Fruit fly (Drosophila melanogaster): Measurements from ENCODE around the gene CG3744.

Gene CG3744

DNA sequence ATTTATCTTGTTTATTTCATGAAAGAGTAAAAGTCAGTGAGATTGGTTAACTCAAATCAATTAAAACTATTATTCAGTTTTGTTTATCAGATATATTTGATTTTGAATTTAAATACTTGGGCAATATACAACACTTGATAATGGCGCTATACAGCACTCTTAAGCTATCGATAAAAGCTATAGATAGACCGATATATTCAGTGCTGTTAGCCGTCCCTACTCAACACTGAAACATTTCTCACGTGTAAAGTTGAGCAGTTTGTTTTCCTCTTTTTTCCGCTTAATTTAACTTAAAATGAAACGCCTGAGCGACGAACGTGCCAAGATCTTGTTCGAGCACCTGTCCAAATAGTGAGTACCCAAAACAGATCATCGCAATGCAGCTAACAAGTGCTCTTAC, 26.0 kb downstream of the CG3744 start, which contains the start of gene CG7006 (continued):
- peak in 1 of 2 experiments; percentile 13 for TF ChIP-seq insv (GFP tag; optimal IDR thresholded peaks at IDR 0.05)
- peak; percentile 87 for TF ChIP-seq Opbp (GFP tag; IDR thresholded peaks at IDR 0.05; ENCODE audit: partially characterized antibody)
- peak; percentile 90 for TF ChIP-seq B-H2 (GFP tag; optimal IDR thresholded peaks at IDR 0.05)
- peak; percentile 1 for TF ChIP-seq CG31388 (GFP tag; optimal IDR thresholded peaks at IDR 0.05)
- TF ChIP-seq sna (GFP tag; IDR thresholded peaks at IDR 0.05; ENCODE audit: partially characterized antibody) = peak; percentile 58; the same call in 1 of the 2 replicates
- TF ChIP-seq MTF-1 (GFP tag; optimal IDR thresholded peaks at IDR 0.05; ENCODE audit: borderline replicate concordance) = no peak
- no peak for TF ChIP-seq dimm (GFP tag; IDR thresholded peaks at IDR 0.05)
- no peak for TF ChIP-seq croc (GFP tag; conservative IDR thresholded peaks at IDR 0.05)
- no peak for TF ChIP-seq Fer1 (GFP tag; optimal IDR thresholded peaks at IDR 0.05)
- TF ChIP-seq CG15011 (GFP tag; optimal IDR thresholded peaks at IDR 0.05) = peak; percentile 30
- TF ChIP-seq Fer2 (tag; optimal IDR thresholded peaks at IDR 0.05) = peak; percentile 48
- TF ChIP-seq cato (GFP tag; optimal IDR thresholded peaks at IDR 0.05; ENCODE audit: borderline replicate concordance) = peak; percentile 43
- TF ChIP-seq CG2199 (GFP tag; IDR thresholded peaks at IDR 0.05) = no peak
- TF ChIP-seq Ravus (GFP tag; IDR thresholded peaks at IDR 0.05) = no peak
- TF ChIP-seq CG32772 (GFP tag; IDR thresholded peaks at IDR 0.05) = peak; percentile 50; the same call in 1 of the 2 replicates
- TF ChIP-seq CG5953 (GFP tag; IDR thresholded peaks at IDR 0.05) = no peak
- no peak for TF ChIP-seq Poxn (GFP tag; IDR thresholded peaks at IDR 0.05)
- TF ChIP-seq Dref (GFP tag; IDR thresholded peaks at IDR 0.05) = peak; percentile 91
- TF ChIP-seq al (GFP tag; IDR thresholded peaks at IDR 0.05) = peak; percentile 63
- TF ChIP-seq Mes4 (GFP tag; optimal IDR thresholded peaks at IDR 0.05) = peak; percentile 35
- TF ChIP-seq NC2β (GFP tag; optimal IDR thresholded peaks at IDR 0.05) = peak; percentile 80
- no peak for TF ChIP-seq CG13775 (GFP tag; optimal IDR thresholded peaks at IDR 0.05)
- TF ChIP-seq CG4617 (GFP tag; optimal IDR thresholded peaks at IDR 0.05; ENCODE audit: borderline replicate concordance) = peak; percentile 79
- TF ChIP-seq CG18011 (GFP tag; optimal IDR thresholded peaks at IDR 0.05) = no peak
- TF ChIP-seq CG7357 (GFP tag; IDR thresholded peaks at IDR 0.05) = no peak
- TF ChIP-seq klu (GFP tag; IDR thresholded peaks at IDR 0.05) = peak; percentile 62; the same call in 1 of the 2 replicates
- TF ChIP-seq salm (tag; optimal IDR thresholded peaks at IDR 0.05) = no peak
- no peak for TF ChIP-seq Nf-YC (tag; optimal IDR thresholded peaks at IDR 0.05)
- no peak; the same call in 1 of the 2 replicates for TF ChIP-seq gsb (GFP tag; IDR thresholded peaks at IDR 0.05)
- peak; percentile 84 for TF ChIP-seq maf-S (GFP tag; optimal IDR thresholded peaks at IDR 0.05)
- peak; percentile 100 for TF ChIP-seq CG10267 (tag; optimal IDR thresholded peaks at IDR 0.05)
- peak; percentile 75 for TF ChIP-seq ato (GFP tag; IDR thresholded peaks at IDR 0.05; ENCODE audit: partially characterized antibody)
- no peak for TF ChIP-seq D19B (GFP tag; optimal IDR thresholded peaks at IDR 0.05)
- no peak for TF ChIP-seq prd (optimal IDR thresholded peaks at IDR 0.05)
- TF ChIP-seq prd (GFP tag; IDR thresholded peaks at IDR 0.05) = peak; percentile 56; the same call in 2 of the 3 replicates
- TF ChIP-seq scrt (GFP tag; optimal IDR thresholded peaks at IDR 0.05) = no peak
- TF ChIP-seq CHES-1-like (GFP tag; optimal IDR thresholded peaks at IDR 0.05) = peak; percentile 75
- peak; percentile 71 for TF ChIP-seq ranshi (GFP tag; IDR thresholded peaks at IDR 0.05)
- no peak for TF ChIP-seq cas (GFP tag; IDR thresholded peaks at IDR 0.05)
- peak; percentile 55; the same call in 2 of the 3 replicates for TF ChIP-seq vnd (GFP tag; IDR thresholded peaks at IDR 0.05; ENCODE audit: partially characterized antibody)
- 0 out of 2 replicates have a peak, but pooled peaks have one; percentile 16 for TF ChIP-seq CG2129 (GFP tag; IDR thresholded peaks at IDR 0.05; ENCODE audit: partially characterized antibody)
- TF ChIP-seq knrl (GFP tag; IDR thresholded peaks at IDR 0.05; ENCODE audit: partially characterized antibody) = peak; percentile 78
- peak; percentile 33 for TF ChIP-seq CG34376 (GFP tag; optimal IDR thresholded peaks at IDR 0.05)
- TF ChIP-seq ERR (GFP tag; optimal IDR thresholded peaks at IDR 0.05) = peak; percentile 81
- TF ChIP-seq CG13424 (tag; optimal IDR thresholded peaks at IDR 0.05) = peak; percentile 43
- TF ChIP-seq CG18262 (tag; optimal IDR thresholded peaks at IDR 0.05) = no peak
- TF ChIP-seq Fer3 (tag; optimal IDR thresholded peaks at IDR 0.05) = peak; percentile 68
- peak; percentile 49 for TF ChIP-seq CG34422 (GFP tag; IDR thresholded peaks at IDR 0.05)
- TF ChIP-seq wor (GFP tag; IDR thresholded peaks at IDR 0.05) = no peak
- TF ChIP-seq ac (GFP tag; optimal IDR thresholded peaks at IDR 0.05) = no peak
- TF ChIP-seq Xrp1 (GFP tag; IDR thresholded peaks at IDR 0.05) = peak; percentile 79

Data from whole organism, embryonic.